Worm (Caenorhabditis elegans): ENCODE results near the gene F26F2.7.

DNA sequence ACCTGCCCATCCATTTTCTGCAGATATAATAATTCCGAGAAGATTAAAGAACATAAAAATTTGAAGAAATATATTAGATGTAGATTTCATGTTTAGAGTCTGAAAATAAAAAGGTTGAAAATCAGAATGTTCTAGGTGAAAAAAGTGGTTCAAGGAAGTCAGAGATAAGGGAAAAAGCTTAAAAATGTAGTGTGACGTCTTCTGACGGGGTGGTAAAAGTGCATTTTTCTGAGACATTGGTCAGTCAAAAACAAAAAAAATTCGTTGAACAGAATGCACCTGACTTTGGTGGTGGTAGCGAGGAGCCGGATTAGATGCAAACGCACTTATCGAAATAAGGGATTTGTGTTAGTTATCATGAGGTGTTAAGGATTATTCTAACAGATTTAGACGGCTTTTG, 25.8 kb downstream of the F26F2.7 start, which contains the start of gene F46B3.23:
- TF ChIP-seq ama-1 (optimal IDR thresholded peaks at IDR 0.05) (no peak), ama-1 (GFP tag; optimal IDR thresholded peaks at IDR 0.05) (no peak), K11D2.4 (GFP tag; IDR thresholded peaks at IDR 0.05) (no peak), fkh-3 (tag; optimal IDR thresholded peaks at IDR 0.05) (no peak), ccch-3 (GFP tag; optimal IDR thresholded peaks at IDR 0.05) (no peak), F22D6.2 (tag; optimal IDR thresholded peaks at IDR 0.05) (no peak), ztf-18 (tag; optimal IDR thresholded peaks at IDR 0.05) (no peak), B0035.1 (tag; optimal IDR thresholded peaks at IDR 0.05) (no peak), unc-62 (GFP tag; optimal IDR thresholded peaks at IDR 0.05) (no peak), nhr-27 (tag; optimal IDR thresholded peaks at IDR 0.05) (no peak), nhr-90 (tag; optimal IDR thresholded peaks at IDR 0.05) (no peak), cebp-1 (GFP tag; IDR thresholded peaks at IDR 0.05) (no peak), cebp-1 (tag; optimal IDR thresholded peaks at IDR 0.05) (no peak)

All from whole organism, young adult.